Worm (Caenorhabditis elegans) whole organism, L1 larva: ENCODE measurements around the gene ZC262.13.

Source experiments
- C04F5.9 ChIP-seq: sonication (generic microtip); optimal IDR thresholded peaks from 2 replicates; lab custom pipeline; 2016; ENCODE audit warnings: missing genetic modification characterization, missing compliant biosample characterization
- C34B4.2 ChIP-seq: sonication (generic microtip); optimal IDR thresholded peaks from 2 replicates; lab custom pipeline; 2017; ENCODE audit warnings: mild to moderate bottlenecking, missing genetic modification characterization, missing compliant biosample characterization
- Y116A8C.19 ChIP-seq: sonication (generic microtip); optimal IDR thresholded peaks from 2 replicates; lab custom pipeline; 2016; ENCODE audit warnings: missing compliant biosample characterization, missing genetic modification characterization, borderline replicate concordance
- aha-1 ChIP-seq: fragments of 150-350 bp; optimal IDR thresholded peaks from 2 replicates; lab custom pipeline; 2014; ENCODE audit warnings: missing biosample characterization, missing genetic modification characterization
- aly-2 ChIP-seq: fragments of 150-350 bp; optimal IDR thresholded peaks from 2 replicates; lab custom pipeline; 2014; ENCODE audit warnings: missing biosample characterization, missing genetic modification characterization
- ama-1 ChIP-seq: fragments of 150-350 bp; optimal IDR thresholded peaks from 2 replicates; lab custom pipeline; 2014
- blmp-1 ChIP-seq: fragments of 150-350 bp; optimal IDR thresholded peaks from 2 replicates; lab custom pipeline; 2014; ENCODE audit warnings: missing biosample characterization, missing genetic modification characterization
- ceh-82 ChIP-seq, 3 experiments: fragments of 150-350 bp in 1 of 3; sonication (generic microtip) in 2 of 3; optimal IDR thresholded peaks; 2 replicates each; lab custom pipeline; 2014 to 2017; ENCODE audit warnings: missing biosample characterization in 3 of 3, missing genetic modification characterization in 3 of 3
- ceh-88 ChIP-seq: fragments of 200-800 bp; sonication (Bioruptor generic); IDR thresholded peaks from 2 replicates; pipeline ENCODE4 v1.3.6; 2022; ENCODE audit warnings: missing genetic modification characterization, missing compliant biosample characterization
- dsc-1 ChIP-seq: sonication (generic microtip); optimal IDR thresholded peaks from 2 replicates; lab custom pipeline; 2016; ENCODE audit warnings: mild to moderate bottlenecking, missing genetic modification characterization, missing compliant biosample characterization
- efl-3 ChIP-seq: fragments of 200-800 bp; sonication (Bioruptor generic); optimal IDR thresholded peaks from 2 replicates; lab custom pipeline; 2018; ENCODE audit warnings: mild to moderate bottlenecking, missing genetic modification characterization, missing compliant biosample characterization
- elt-2 ChIP-seq: sonication (generic microtip); optimal IDR thresholded peaks from 2 replicates; lab custom pipeline; 2016; ENCODE audit warnings: missing genetic modification characterization, mild to moderate bottlenecking, inconsistent platforms, missing compliant biosample characterization, missing genetic modification reagents
- ets-5 ChIP-seq: fragments of 200-800 bp; sonication (Bioruptor generic); IDR thresholded peaks from 2 replicates; pipeline ENCODE4 v1.3.6; 2022; ENCODE audit warnings: missing genetic modification characterization, missing compliant biosample characterization
- fkh-10 ChIP-seq: sonication (generic microtip); optimal IDR thresholded peaks from 2 replicates; lab custom pipeline; 2017; ENCODE audit warnings: missing biosample characterization, missing genetic modification reagents, missing genetic modification characterization
- fkh-4 ChIP-seq: sonication (generic microtip); optimal IDR thresholded peaks from 2 replicates; lab custom pipeline; 2016; ENCODE audit warnings: missing compliant biosample characterization, missing genetic modification characterization, borderline replicate concordance
- fkh-8 ChIP-seq: sonication (generic microtip); optimal IDR thresholded peaks from 2 replicates; lab custom pipeline; 2016; ENCODE audit warnings: mild to moderate bottlenecking, missing genetic modification characterization, missing compliant biosample characterization
- fos-1 ChIP-seq: fragments of 150-350 bp; optimal IDR thresholded peaks from 2 replicates; lab custom pipeline; 2014; ENCODE audit warnings: missing biosample characterization, missing genetic modification characterization
- grh-1 ChIP-seq: fragments of 200-800 bp; sonication (Bioruptor generic); IDR thresholded peaks from 2 replicates; pipeline ENCODE4 v1.3.6; 2022; ENCODE audit warnings: missing genetic modification reagents, missing genetic modification characterization, missing compliant biosample characterization
- hlh-17 ChIP-seq: fragments of 200-800 bp; sonication (Bioruptor generic); optimal IDR thresholded peaks from 2 replicates; lab custom pipeline; 2018; ENCODE audit warnings: missing genetic modification characterization, mild to moderate bottlenecking, missing compliant biosample characterization, moderate library complexity, borderline replicate concordance
- hpl-2 ChIP-seq: fragments of 150-350 bp; optimal IDR thresholded peaks from 2 replicates; lab custom pipeline; 2014; ENCODE audit warnings: missing biosample characterization, missing genetic modification reagents, missing genetic modification characterization
- irx-1 ChIP-seq: sonication (generic microtip); optimal IDR thresholded peaks from 2 replicates; lab custom pipeline; 2016; ENCODE audit warnings: missing genetic modification characterization, missing compliant biosample characterization
- isw-1 ChIP-seq: fragments of 200-800 bp; sonication (Bioruptor generic); IDR thresholded peaks from 2 replicates; pipeline ENCODE4 v1.3.6; 2022; ENCODE audit warnings: missing genetic modification characterization, missing compliant biosample characterization
- jun-1 ChIP-seq: fragments of 150-350 bp; optimal IDR thresholded peaks from 2 replicates; lab custom pipeline; 2014; ENCODE audit warnings: missing biosample characterization, missing genetic modification reagents, missing genetic modification characterization
- lin-14 ChIP-seq: fragments of 200-800 bp; sonication (Bioruptor generic); optimal IDR thresholded peaks from 2 replicates; lab custom pipeline; 2018; ENCODE audit warnings: mild to moderate bottlenecking, missing genetic modification characterization, moderate library complexity, missing compliant biosample characterization
- lin-15B ChIP-seq: fragments of 150-350 bp; sonication (generic microtip); optimal IDR thresholded peaks from 3 replicates; lab custom pipeline; 2014; ENCODE audit warnings: missing biosample characterization, missing genetic modification characterization
- lin-39 ChIP-seq: fragments of 150-350 bp; optimal IDR thresholded peaks from 2 replicates; lab custom pipeline; 2014; ENCODE audit warnings: missing biosample characterization, missing genetic modification reagents, missing genetic modification characterization
- lir-3 ChIP-seq: sonication (generic microtip); optimal IDR thresholded peaks from 2 replicates; lab custom pipeline; 2016; ENCODE audit warnings: mild to moderate bottlenecking, missing genetic modification characterization, moderate library complexity, missing compliant biosample characterization; ENCODE audit not compliant: poor library complexity
- lsy-2 ChIP-seq, 2 experiments: fragments of 150-350 bp; optimal IDR thresholded peaks; 2 replicates each; lab custom pipeline; 2014; ENCODE audit warnings: missing biosample characterization in 2 of 2, missing genetic modification characterization in 2 of 2
- mab-9 ChIP-seq: fragments of 200-800 bp; sonication (Bioruptor generic); IDR thresholded peaks from 2 replicates; pipeline ENCODE4 v1.3.6; 2022; ENCODE audit warnings: missing genetic modification reagents, missing genetic modification characterization, missing compliant biosample characterization
- mef-2 ChIP-seq: fragments of 150-350 bp; optimal IDR thresholded peaks from 2 replicates; lab custom pipeline; 2014; ENCODE audit warnings: missing biosample characterization, missing genetic modification characterization
- nhr-19 ChIP-seq: fragments of 200-800 bp; sonication (Bioruptor generic); conservative IDR thresholded peaks from 2 replicates; pipeline ENCODE4 v1.3.6; 2022; ENCODE audit warnings: missing genetic modification characterization, missing compliant biosample characterization
- nhr-237 ChIP-seq: fragments of 150-350 bp; optimal IDR thresholded peaks from 2 replicates; lab custom pipeline; 2014; ENCODE audit warnings: missing biosample characterization, missing genetic modification characterization
- nhr-28 ChIP-seq: fragments of 150-350 bp; optimal IDR thresholded peaks from 2 replicates; lab custom pipeline; 2014; ENCODE audit warnings: missing biosample characterization, missing genetic modification characterization
- nhr-71 ChIP-seq: sonication (generic microtip); optimal IDR thresholded peaks from 2 replicates; lab custom pipeline; 2016; ENCODE audit warnings: mild to moderate bottlenecking, missing genetic modification characterization, moderate library complexity, missing compliant biosample characterization
- nhr-76 ChIP-seq: sonication (generic microtip); optimal IDR thresholded peaks from 2 replicates; lab custom pipeline; 2017; ENCODE audit warnings: missing biosample characterization, missing genetic modification characterization
- nhr-77 ChIP-seq: fragments of 150-350 bp; optimal IDR thresholded peaks from 2 replicates; lab custom pipeline; 2014; ENCODE audit warnings: missing biosample characterization, missing genetic modification characterization
- pag-3 ChIP-seq: sonication (generic microtip); optimal IDR thresholded peaks from 2 replicates; lab custom pipeline; 2017; ENCODE audit warnings: missing genetic modification characterization, mild to moderate bottlenecking, missing compliant biosample characterization, antibody characterized with exemption, borderline replicate concordance; ENCODE audit not compliant: insufficient read depth
- rnt-1 ChIP-seq: sonication (generic microtip); optimal IDR thresholded peaks from 2 replicates; lab custom pipeline; 2016; ENCODE audit warnings: mild to moderate bottlenecking, missing genetic modification characterization, moderate library complexity, missing compliant biosample characterization
- skn-1 ChIP-seq: fragments of 150-350 bp; optimal IDR thresholded peaks from 2 replicates; lab custom pipeline; 2014; ENCODE audit warnings: missing biosample characterization, missing genetic modification characterization
- snpc-4 ChIP-seq: fragments of 150-350 bp; optimal IDR thresholded peaks from 2 replicates; lab custom pipeline; 2014; ENCODE audit warnings: missing biosample characterization, missing genetic modification characterization
- snu-23 ChIP-seq: sonication (generic microtip); optimal IDR thresholded peaks from 2 replicates; lab custom pipeline; 2016; ENCODE audit warnings: missing genetic modification characterization, missing compliant biosample characterization
- sox-4 ChIP-seq: sonication (generic microtip); optimal IDR thresholded peaks from 2 replicates; lab custom pipeline; 2016; ENCODE audit warnings: missing genetic modification characterization, missing compliant biosample characterization
- sup-37 ChIP-seq: fragments of 200-800 bp; sonication (Bioruptor generic); optimal IDR thresholded peaks from 2 replicates; lab custom pipeline; 2018; ENCODE audit warnings: mild to moderate bottlenecking, missing genetic modification characterization, missing compliant biosample characterization
- unc-130 ChIP-seq: fragments of 150-350 bp; optimal IDR thresholded peaks from 2 replicates; lab custom pipeline; 2017; ENCODE audit warnings: missing biosample characterization, missing genetic modification characterization, inconsistent platforms
- unc-30 ChIP-seq: sonication (generic microtip); optimal IDR thresholded peaks from 2 replicates; lab custom pipeline; 2017; ENCODE audit warnings: missing biosample characterization, missing genetic modification characterization
- unc-62 ChIP-seq: fragments of 150-350 bp; optimal IDR thresholded peaks from 2 replicates; lab custom pipeline; 2014; ENCODE audit warnings: missing biosample characterization, missing genetic modification reagents, missing genetic modification characterization
- unc-86 ChIP-seq: sonication (generic microtip); optimal IDR thresholded peaks from 2 replicates; lab custom pipeline; 2016; ENCODE audit warnings: missing genetic modification characterization, missing compliant biosample characterization
- unc-98 ChIP-seq: fragments of 200-800 bp; sonication (Bioruptor generic); IDR thresholded peaks from 2 replicates; pipeline ENCODE4 v1.3.6; 2022; ENCODE audit warnings: missing genetic modification characterization, missing compliant biosample characterization
- vab-15 ChIP-seq: sonication (generic microtip); optimal IDR thresholded peaks from 2 replicates; lab custom pipeline; 2017; ENCODE audit warnings: missing genotype, mild to moderate bottlenecking, missing genetic modification characterization, missing compliant biosample characterization
- xbp-1 ChIP-seq: sonication (generic microtip); optimal IDR thresholded peaks from 2 replicates; lab custom pipeline; 2016; ENCODE audit warnings: missing genetic modification characterization, missing compliant biosample characterization
- zip-4 ChIP-seq: fragments of 200-800 bp; sonication (Bioruptor generic); optimal IDR thresholded peaks from 2 replicates; lab custom pipeline; 2018; ENCODE audit warnings: mild to moderate bottlenecking, missing genetic modification characterization, moderate library complexity, missing compliant biosample characterization
- ztf-11 ChIP-seq, 2 experiments: sonication (generic microtip); optimal IDR thresholded peaks; 2 replicates each; lab custom pipeline; 2016 to 2017; ENCODE audit warnings: missing genetic modification characterization in 2 of 2, missing biosample characterization in 1 of 2, missing compliant biosample characterization in 1 of 2
- ztf-4 ChIP-seq: fragments of 150-350 bp; optimal IDR thresholded peaks from 2 replicates; lab custom pipeline; 2014; ENCODE audit warnings: missing biosample characterization, missing genetic modification characterization

The ZC262.13 gene

DNA sequence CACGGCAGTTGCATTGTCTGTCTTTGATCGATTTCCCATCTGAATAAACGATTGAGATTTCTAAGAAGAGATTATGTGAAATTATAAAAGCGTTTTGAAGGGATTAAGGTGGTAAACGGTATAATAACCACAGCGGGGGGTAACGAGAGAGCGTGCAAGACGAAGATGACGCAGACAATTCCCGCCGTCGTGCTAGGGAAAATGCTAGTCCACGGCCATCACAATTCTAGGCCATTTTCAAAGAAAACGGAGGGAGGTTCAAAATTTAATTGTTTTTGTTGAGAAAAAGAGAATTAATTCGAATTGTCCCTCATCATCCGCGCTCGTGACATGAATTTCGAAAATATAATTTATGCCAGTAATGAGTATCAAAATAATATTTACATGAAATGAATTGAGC is 6.9 kb upstream of the ZC262.13 start, which contains the start of gene F10E9.11 (continued):
- peak; percentile 57 for TF ChIP-seq ztf-4
- peak; percentile 85 for TF ChIP-seq lin-14 (GFP tag; lab: Kevin White, UChicago)
- peak; percentile 91 for TF ChIP-seq irx-1 (tag; lab: Kevin White, UChicago)
- peak; percentile 74 for TF ChIP-seq unc-86 (tag; lab: Kevin White, UChicago)
- TF ChIP-seq ceh-82 (tag; optimal IDR thresholded peaks at IDR 0.05; lab: Kevin White, UChicago): peak; percentile 71 to 77 (median 74)
- peak; percentile 93 for TF ChIP-seq nhr-71 (tag; lab: Kevin White, UChicago)
- TF ChIP-seq fkh-8: peak; percentile 86
- peak; percentile 2 for TF ChIP-seq nhr-237 (tag; lab: Kevin White, UChicago)
- TF ChIP-seq unc-30 (tag; lab: Kevin White, UChicago): no peak
- peak; percentile 57 for TF ChIP-seq Y116A8C.19 (tag; lab: Kevin White, UChicago)
- peak; percentile 91 for TF ChIP-seq snu-23 (GFP tag; lab: Kevin White, UChicago)
- no peak for TF ChIP-seq nhr-76 (tag; lab: Kevin White, UChicago)
- TF ChIP-seq hpl-2 (GFP tag; lab: Kevin White, UChicago): no peak
- TF ChIP-seq hlh-17 (GFP tag; lab: Kevin White, UChicago): no peak
- TF ChIP-seq lsy-2 (tag; optimal IDR thresholded peaks at IDR 0.05; lab: Kevin White, UChicago): peak; percentile 88 to 92
- TF ChIP-seq mef-2: no peak
- peak; percentile 53; the same call in 1 of the 2 replicates for TF ChIP-seq ceh-88 (GFP tag; lab: Robert Waterston, UW)
- TF ChIP-seq grh-1: no peak; the same call in 1 of the 2 replicates
- TF ChIP-seq ets-5 (GFP tag; lab: Robert Waterston, UW): no peak
- peak; percentile 85 for TF ChIP-seq vab-15 (tag; lab: Kevin White, UChicago)
- TF ChIP-seq sox-4: peak; percentile 91
- TF ChIP-seq mab-9 (GFP tag; lab: Robert Waterston, UW): no peak
- no peak for TF ChIP-seq C34B4.2 (tag; lab: Kevin White, UChicago)
- TF ChIP-seq zip-4: peak; percentile 48
- TF ChIP-seq unc-62: no peak
- TF ChIP-seq nhr-28 (tag; lab: Kevin White, UChicago): no peak
- no peak for TF ChIP-seq sup-37 (GFP tag; lab: Kevin White, UChicago)
- TF ChIP-seq elt-2 (tag; lab: Kevin White, UChicago): peak; percentile 9
- peak; percentile 51 for TF ChIP-seq snpc-4 (tag; lab: Kevin White, UChicago)
- TF ChIP-seq aha-1 (tag; lab: Kevin White, UChicago): no peak
- peak; percentile 98 for TF ChIP-seq rnt-1
- TF ChIP-seq aly-2 (tag; lab: Kevin White, UChicago): no peak
- TF ChIP-seq lin-39 (tag; lab: Kevin White, UChicago): peak; percentile 49
- TF ChIP-seq unc-130 (tag; lab: Kevin White, UChicago): peak; percentile 74
- peak; percentile 62 for TF ChIP-seq ama-1
- TF ChIP-seq blmp-1 (tag; lab: Kevin White, UChicago): peak; percentile 69
- peak; percentile 96 for TF ChIP-seq lir-3 (tag; lab: Kevin White, UChicago)
- peak; percentile 76 for TF ChIP-seq skn-1
- TF ChIP-seq fkh-10 (GFP tag; lab: Kevin White, UChicago): peak; percentile 26
- no peak for TF ChIP-seq efl-3
- peak; percentile 85 for TF ChIP-seq xbp-1 (tag; lab: Kevin White, UChicago)
- peak; percentile 74 for TF ChIP-seq C04F5.9 (tag; lab: Kevin White, UChicago)
- peak; percentile 96 for TF ChIP-seq fkh-4 (tag; lab: Kevin White, UChicago)
- no peak for TF ChIP-seq pag-3 (tag; lab: Kevin White, UChicago)
- peak; percentile 92 for TF ChIP-seq dsc-1 (tag; lab: Kevin White, UChicago)
- TF ChIP-seq jun-1 (tag; lab: Kevin White, UChicago): peak; percentile 76
- TF ChIP-seq lin-15B (tag; lab: Kevin White, UChicago): no peak
- peak; percentile 84 for TF ChIP-seq nhr-19 (GFP tag; lab: Robert Waterston, UW)
- peak; percentile 36 for TF ChIP-seq nhr-77 (tag; lab: Kevin White, UChicago)
- TF ChIP-seq unc-98: peak; percentile 76
- TF ChIP-seq ztf-11 (tag; optimal IDR thresholded peaks at IDR 0.05; lab: Kevin White, UChicago): peak in 1 of 2 experiments; percentile 91
- TF ChIP-seq isw-1 (GFP tag; lab: Robert Waterston, UW): peak; percentile 76
- TF ChIP-seq fos-1 (tag; lab: Kevin White, UChicago): peak; percentile 30
